Fruit fly (Drosophila melanogaster): Measurements from ENCODE around the gene CG8745.

CG8745 gene

dm6 chr3L:13911649-13912260 lies 45.0 kb upstream of the CG8745 start (continued):
- TF ChIP-seq zfh1 (GFP tag; IDR thresholded peaks at IDR 0.05) (peak; percentile 62; the same call in 1 of the 3 replicates), odd (GFP tag; optimal IDR thresholded peaks at IDR 0.05) (peak; percentile 55), pb (GFP tag; optimal IDR thresholded peaks at IDR 0.05) (no peak), CG10366 (GFP tag; IDR thresholded peaks at IDR 0.05) (peak; percentile 32; the same call in 1 of the 2 replicates), aop (GFP tag; IDR thresholded peaks at IDR 0.05) (no peak), Ada2b (GFP tag; IDR thresholded peaks at IDR 0.05) (0 out of 2 replicates have a peak, but pooled peaks have one; percentile 13), CG2875 (GFP tag; optimal IDR thresholded peaks at IDR 0.05) (peak; percentile 58), mld (GFP tag; IDR thresholded peaks at IDR 0.05; ENCODE audit: partially characterized antibody) (no peak), cwo (GFP tag; optimal IDR thresholded peaks at IDR 0.05) (peak; percentile 68), Atf-2 (GFP tag; optimal IDR thresholded peaks at IDR 0.05) (no peak), Bdp1 (GFP tag; optimal IDR thresholded peaks at IDR 0.05) (no peak), CG9876 (GFP tag; optimal IDR thresholded peaks at IDR 0.05) (no peak), CG6813 (GFP tag; optimal IDR thresholded peaks at IDR 0.05) (peak; percentile 51), gcm (GFP tag; optimal IDR thresholded peaks at IDR 0.05) (peak; percentile 50), CG15073 (GFP tag; optimal IDR thresholded peaks at IDR 0.05) (no peak), ssp (GFP tag; IDR thresholded peaks at IDR 0.05) (peak; percentile 64), Six4 (GFP tag; optimal IDR thresholded peaks at IDR 0.05) (no peak), D19A (tag; optimal IDR thresholded peaks at IDR 0.05) (peak; percentile 40), tna (GFP tag; IDR thresholded peaks at IDR 0.05; ENCODE audit: partially characterized antibody) (no peak), NC2α (GFP tag; optimal IDR thresholded peaks at IDR 0.05) (no peak), Pdp1 (GFP tag; optimal IDR thresholded peaks at IDR 0.05) (no peak), Blimp-1 (GFP tag; optimal IDR thresholded peaks at IDR 0.05) (peak; percentile 68), Ets97D (GFP tag; optimal IDR thresholded peaks at IDR 0.05) (no peak), Opbp (GFP tag; IDR thresholded peaks at IDR 0.05; ENCODE audit: partially characterized antibody) (no peak), crp (GFP tag; optimal IDR thresholded peaks at IDR 0.05) (no peak), CG13894 (tag; optimal IDR thresholded peaks at IDR 0.05) (no peak), slp2 (GFP tag; optimal IDR thresholded peaks at IDR 0.05) (no peak), wor (GFP tag; IDR thresholded peaks at IDR 0.05) (peak; percentile 45; the same call in 1 of the 2 replicates), CG13424 (tag; optimal IDR thresholded peaks at IDR 0.05) (peak; percentile 75), grn (GFP tag; optimal IDR thresholded peaks at IDR 0.05) (no peak), stwl (tag; optimal IDR thresholded peaks at IDR 0.05) (no peak), CG8281 (tag; optimal IDR thresholded peaks at IDR 0.05) (peak; percentile 42), wdn (GFP tag; IDR thresholded peaks at IDR 0.05) (no peak), CG12942 (GFP tag; optimal IDR thresholded peaks at IDR 0.05) (peak; percentile 23), bsh (GFP tag; optimal IDR thresholded peaks at IDR 0.05) (peak in 1 of 2 experiments; percentile 74), CG13287 (GFP tag; IDR thresholded peaks at IDR 0.05; ENCODE audit: partially characterized antibody) (no peak), CG8388 (GFP tag; optimal IDR thresholded peaks at IDR 0.05) (peak; percentile 70), Gug (GFP tag; IDR thresholded peaks at IDR 0.05) (no peak; the same call in 3 of the 4 replicates), zf30C (GFP tag; optimal IDR thresholded peaks at IDR 0.05) (no peak), oc (tag; optimal IDR thresholded peaks at IDR 0.05) (peak; percentile 58), CG3281 (GFP tag; optimal IDR thresholded peaks at IDR 0.05) (peak; percentile 51), kay (GFP tag; optimal IDR thresholded peaks at IDR 0.05) (peak; percentile 26), D19B (GFP tag; optimal IDR thresholded peaks at IDR 0.05) (no peak), fd102C (GFP tag; optimal IDR thresholded peaks at IDR 0.05) (no peak), vnd (GFP tag; IDR thresholded peaks at IDR 0.05; ENCODE audit: partially characterized antibody) (no peak), Oli (tag; optimal IDR thresholded peaks at IDR 0.05) (peak; percentile 83), Sry-β (GFP tag; optimal IDR thresholded peaks at IDR 0.05) (no peak), CG7839 (tag; optimal IDR thresholded peaks at IDR 0.05) (peak; percentile 85)

All from whole organism, embryonic.